Fruit fly (Drosophila melanogaster) whole organism, embryonic: ENCODE measurements around the gene Cyp9f2.

ENCODE experiments used
- CG10431 ChIP-seq: fragments of 200-800 bp; sonication (Bioruptor generic); optimal IDR thresholded peaks from 3 replicates; lab custom pipeline; 2018; ENCODE audit warnings: missing biosample characterization, mild to moderate bottlenecking, missing genetic modification characterization
- CG1529 ChIP-seq: fragments of 200-800 bp; sonication (Bioruptor generic); optimal IDR thresholded peaks from 3 replicates; lab custom pipeline; 2018; ENCODE audit warnings: missing biosample characterization, missing genetic modification characterization
- CG2678 ChIP-seq: fragments of 200-800 bp; sonication (Bioruptor generic); optimal IDR thresholded peaks from 3 replicates; lab custom pipeline; 2019; ENCODE audit warnings: missing biosample characterization, mild to moderate bottlenecking, missing genetic modification characterization, moderate library complexity
- CG9817 ChIP-seq: fragments of 200-800 bp; sonication (Bioruptor generic); optimal IDR thresholded peaks from 2 replicates; lab custom pipeline; 2018; ENCODE audit warnings: missing biosample characterization, mild to moderate bottlenecking, missing genetic modification characterization, moderate library complexity
- Nf-YA ChIP-seq: fragments of 200-800 bp; sonication (Bioruptor generic); IDR thresholded peaks from 2 replicates; pipeline ENCODE4 v1.3.6; 2022; ENCODE audit warnings: missing biosample characterization, missing genetic modification characterization
- bowl ChIP-seq: fragments of 200-800 bp; sonication (Bioruptor generic); IDR thresholded peaks from 2 replicates; pipeline ENCODE4 v1.3.6; 2022; ENCODE audit warnings: missing biosample characterization, missing genetic modification characterization
- cad ChIP-seq: fragments of >200 bp; optimal IDR thresholded peaks from 2 replicates; lab custom pipeline; 2017; ENCODE audit warnings: missing biosample characterization, missing genetic modification characterization
- ham ChIP-seq: fragments of 200-800 bp; sonication (Bioruptor generic); IDR thresholded peaks from 2 replicates; pipeline ENCODE4 v1.3.6; 2022; ENCODE audit warnings: missing biosample characterization, missing genetic modification characterization
- nmo ChIP-seq: fragments of 200-800 bp; sonication (Bioruptor generic); optimal IDR thresholded peaks from 2 replicates; lab custom pipeline; 2018; ENCODE audit warnings: missing biosample characterization, mild to moderate bottlenecking, missing genetic modification characterization, moderate library complexity
- phol ChIP-seq: fragments of 200-800 bp; sonication (Bioruptor generic); optimal IDR thresholded peaks from 3 replicates; lab custom pipeline; 2018; ENCODE audit warnings: missing biosample characterization, mild to moderate bottlenecking, missing genetic modification characterization, moderate library complexity
- schlank ChIP-seq: fragments of 200-800 bp; sonication (Bioruptor generic); optimal IDR thresholded peaks from 2 replicates; lab custom pipeline; 2018; ENCODE audit warnings: missing biosample characterization, mild to moderate bottlenecking, missing genetic modification characterization

DNA sequence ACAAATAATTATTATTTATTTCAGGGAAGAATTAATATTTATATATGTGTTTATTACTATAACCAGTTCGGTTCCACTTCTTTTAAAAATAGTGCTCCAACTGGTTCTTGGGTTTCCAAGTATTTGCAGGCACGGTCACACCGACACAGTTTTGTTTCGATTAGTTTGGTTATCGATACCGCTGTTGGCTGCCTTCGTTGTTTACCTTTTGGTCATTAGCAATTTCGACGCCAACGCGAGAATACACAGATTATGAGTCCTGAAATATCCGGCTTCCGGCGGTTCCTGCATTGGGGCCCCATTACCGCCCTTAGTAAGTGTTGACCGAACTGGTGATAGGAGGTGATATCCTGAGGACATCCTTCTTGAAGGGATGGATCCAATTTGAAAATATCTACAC lies 2.3 kb upstream of the Cyp9f2 start, which contains the start of gene CG5196:
- TF ChIP-seq cad (GFP tag; lab: Kevin White, UChicago) (no peak), phol (tag; lab: Kevin White, UChicago) (no peak), bowl (no peak), schlank (tag; lab: Kevin White, UChicago) (no peak), Nf-YA (GFP tag; lab: Robert Waterston, UW) (no peak), CG1529 (GFP tag; lab: Kevin White, UChicago) (no peak), nmo (peak; percentile 31), CG2678 (tag; lab: Kevin White, UChicago) (no peak), CG10431 (GFP tag; lab: Kevin White, UChicago) (no peak), ham (GFP tag; lab: Robert Waterston, UW) (no peak), CG9817 (tag; lab: Kevin White, UChicago) (no peak)
